Worm (Caenorhabditis elegans): Measurements from ENCODE around the gene T09F3.5.

Gene T09F3.5

ce11 chrII:10390250-10390821, 6.3 kb upstream of the T09F3.5 start:
- TF ChIP-seq flt-1 (GFP tag; IDR thresholded peaks at IDR 0.05): no peak
- TF ChIP-seq T22C8.4 (GFP tag; IDR thresholded peaks at IDR 0.05): no peak
- no peak for TF ChIP-seq tab-1 (GFP tag; IDR thresholded peaks at IDR 0.05)
- TF ChIP-seq cog-1 (tag; optimal IDR thresholded peaks at IDR 0.05): no peak
- TF ChIP-seq klf-2 (GFP tag; conservative IDR thresholded peaks at IDR 0.05): no peak
- TF ChIP-seq ztf-23 (GFP tag; IDR thresholded peaks at IDR 0.05): no peak
- no peak for TF ChIP-seq ztf-29 (GFP tag; IDR thresholded peaks at IDR 0.05)
- TF ChIP-seq ref-1 (GFP tag; conservative IDR thresholded peaks at IDR 0.05): no peak
- no peak for TF ChIP-seq med-1 (GFP tag; optimal IDR thresholded peaks at IDR 0.05; ENCODE audit: insufficient read depth)

- TF ChIP-seq klf-2 (GFP tag; conservative IDR thresholded peaks at IDR 0.05) (no peak), cog-1 (tag; optimal IDR thresholded peaks at IDR 0.05) (no peak), ztf-23 (GFP tag; IDR thresholded peaks at IDR 0.05) (no peak), ztf-29 (GFP tag; IDR thresholded peaks at IDR 0.05) (no peak), tab-1 (GFP tag; IDR thresholded peaks at IDR 0.05) (no peak), flt-1 (GFP tag; IDR thresholded peaks at IDR 0.05) (no peak), T22C8.4 (GFP tag; IDR thresholded peaks at IDR 0.05) (no peak), ref-1 (GFP tag; conservative IDR thresholded peaks at IDR 0.05) (no peak), med-1 (GFP tag; optimal IDR thresholded peaks at IDR 0.05; ENCODE audit: insufficient read depth) (no peak)
These were observed 5.8 kb upstream of the T09F3.5 start, which contains the start of the genes T09F3.2 and T09F3.7 for ce11 chrII:10390854-10391253. Gene T09F3.2, plus strand, starts transcription at chrII:10391154. Gene T09F3.7, plus strand, starts transcription at chrII:10391168.

- no peak for TF ChIP-seq flt-1 (GFP tag; IDR thresholded peaks at IDR 0.05)
- no peak for TF ChIP-seq med-1 (GFP tag; optimal IDR thresholded peaks at IDR 0.05; ENCODE audit: insufficient read depth)
- TF ChIP-seq ztf-23 (GFP tag; IDR thresholded peaks at IDR 0.05): no peak
- TF ChIP-seq T22C8.4 (GFP tag; IDR thresholded peaks at IDR 0.05): no peak
- TF ChIP-seq tab-1 (GFP tag; IDR thresholded peaks at IDR 0.05): no peak
These were observed 3.1 kb upstream of the T09F3.5 start, which contains the start of gene gpd-1 for ce11 chrII:10393282-10394179. Gene gpd-1, plus strand, starts transcription at chrII:10394129.

- TF ChIP-seq T22C8.4 (GFP tag; IDR thresholded peaks at IDR 0.05): no peak
- TF ChIP-seq tab-1 (GFP tag; IDR thresholded peaks at IDR 0.05): no peak
- no peak for TF ChIP-seq med-1 (GFP tag; optimal IDR thresholded peaks at IDR 0.05; ENCODE audit: insufficient read depth)
- TF ChIP-seq cog-1 (tag; optimal IDR thresholded peaks at IDR 0.05): no peak
- TF ChIP-seq klf-2 (GFP tag; conservative IDR thresholded peaks at IDR 0.05): no peak
- no peak for TF ChIP-seq ztf-23 (GFP tag; IDR thresholded peaks at IDR 0.05)
- TF ChIP-seq ztf-29 (GFP tag; IDR thresholded peaks at IDR 0.05): no peak
- TF ChIP-seq ref-1 (GFP tag; conservative IDR thresholded peaks at IDR 0.05): no peak
- no peak for TF ChIP-seq flt-1 (GFP tag; IDR thresholded peaks at IDR 0.05)
These were observed 1.3 kb upstream of the T09F3.5 start, which contains the start of gene T09F3.4 for ce11 chrII:10395303-10395757. Gene T09F3.4, plus strand, starts transcription at chrII:10395707.

- TF ChIP-seq klf-2 (GFP tag; conservative IDR thresholded peaks at IDR 0.05) (no peak), T22C8.4 (GFP tag; IDR thresholded peaks at IDR 0.05) (no peak), ztf-29 (GFP tag; IDR thresholded peaks at IDR 0.05) (no peak), ztf-23 (GFP tag; IDR thresholded peaks at IDR 0.05) (no peak)
These were observed 6.3 kb downstream of the T09F3.5 start for ce11 chrII:10402991-10403390.

ce11 chrII:10410989-10411388, 14.3 kb downstream of the T09F3.5 start, which contains the start of gene E04D5.5:
Gene E04D5.5, plus strand, starts transcription at chrII:10411289.
- TF ChIP-seq med-1 (GFP tag; optimal IDR thresholded peaks at IDR 0.05; ENCODE audit: insufficient read depth): no peak
- TF ChIP-seq ztf-29 (GFP tag; IDR thresholded peaks at IDR 0.05): no peak
- TF ChIP-seq tab-1 (GFP tag; IDR thresholded peaks at IDR 0.05): no peak

ce11 chrII:10416332-10416863, 19.7 kb downstream of the T09F3.5 start, which contains the start of gene eif-2A:
Gene eif-2A, plus strand, starts transcription at chrII:10416800.
- no peak for TF ChIP-seq med-1 (GFP tag; optimal IDR thresholded peaks at IDR 0.05; ENCODE audit: insufficient read depth)
- TF ChIP-seq flt-1 (GFP tag; IDR thresholded peaks at IDR 0.05): no peak
- no peak for TF ChIP-seq cog-1 (tag; optimal IDR thresholded peaks at IDR 0.05)
- no peak for TF ChIP-seq ztf-29 (GFP tag; IDR thresholded peaks at IDR 0.05)
- TF ChIP-seq tab-1 (GFP tag; IDR thresholded peaks at IDR 0.05): no peak
- no peak for TF ChIP-seq ztf-23 (GFP tag; IDR thresholded peaks at IDR 0.05)
- no peak for TF ChIP-seq klf-2 (GFP tag; conservative IDR thresholded peaks at IDR 0.05)
- TF ChIP-seq T22C8.4 (GFP tag; IDR thresholded peaks at IDR 0.05): no peak
- no peak for TF ChIP-seq ref-1 (GFP tag; conservative IDR thresholded peaks at IDR 0.05)

- no peak for TF ChIP-seq ztf-23 (GFP tag; IDR thresholded peaks at IDR 0.05)
- no peak for TF ChIP-seq T22C8.4 (GFP tag; IDR thresholded peaks at IDR 0.05)
- no peak for TF ChIP-seq ref-1 (GFP tag; conservative IDR thresholded peaks at IDR 0.05)
- no peak for TF ChIP-seq cog-1 (tag; optimal IDR thresholded peaks at IDR 0.05)
- TF ChIP-seq ztf-29 (GFP tag; IDR thresholded peaks at IDR 0.05): no peak
- no peak for TF ChIP-seq flt-1 (GFP tag; IDR thresholded peaks at IDR 0.05)
- TF ChIP-seq med-1 (GFP tag; optimal IDR thresholded peaks at IDR 0.05; ENCODE audit: insufficient read depth): no peak
- no peak for TF ChIP-seq klf-2 (GFP tag; conservative IDR thresholded peaks at IDR 0.05)
- TF ChIP-seq tab-1 (GFP tag; IDR thresholded peaks at IDR 0.05): no peak
These were observed 25.3 kb downstream of the T09F3.5 start, which contains the start of gene frpr-21 for ce11 chrII:10421941-10422340. Gene frpr-21, minus strand, starts transcription at chrII:10422041.

- TF ChIP-seq cog-1 (tag; optimal IDR thresholded peaks at IDR 0.05): no peak
- TF ChIP-seq ztf-23 (GFP tag; IDR thresholded peaks at IDR 0.05): no peak
- TF ChIP-seq tab-1 (GFP tag; IDR thresholded peaks at IDR 0.05): no peak
- no peak for TF ChIP-seq med-1 (GFP tag; optimal IDR thresholded peaks at IDR 0.05; ENCODE audit: insufficient read depth)
- no peak for TF ChIP-seq ztf-29 (GFP tag; IDR thresholded peaks at IDR 0.05)
- no peak for TF ChIP-seq T22C8.4 (GFP tag; IDR thresholded peaks at IDR 0.05)
- no peak for TF ChIP-seq klf-2 (GFP tag; conservative IDR thresholded peaks at IDR 0.05)
- TF ChIP-seq ref-1 (GFP tag; conservative IDR thresholded peaks at IDR 0.05): no peak
- TF ChIP-seq flt-1 (GFP tag; IDR thresholded peaks at IDR 0.05): no peak
These were observed 39.2 kb downstream of the T09F3.5 start, which contains the start of gene cut-4 for ce11 chrII:10435836-10436235. Gene cut-4, plus strand, starts transcription at chrII:10436136.

Measured in whole organism, midembryonic.